Fruit fly (Drosophila melanogaster) whole organism: Measurements from ENCODE around the gene CG7166.

ENCODE experiments used
- CG8478 ChIP-seq: fragments of >200 bp; optimal IDR thresholded peaks from 2 replicates; lab custom pipeline; 2018; ENCODE audit warnings: inconsistent platforms
- EcR ChIP-seq, 2 experiments: fragments of >200 bp; optimal IDR thresholded peaks; 2 replicates each; lab custom pipeline; 2017; ENCODE audit warnings: missing biosample characterization in 2 of 2, missing genetic modification characterization in 2 of 2, missing genetic modification reagents in 2 of 2
- pan ChIP-seq: fragments of >200 bp; optimal IDR thresholded peaks from 2 replicates; lab custom pipeline; 2017
- psq ChIP-seq: fragments of >200 bp; optimal IDR thresholded peaks from 2 replicates; lab custom pipeline; 2017
- usp ChIP-seq: fragments of >200 bp; optimal IDR thresholded peaks from 2 replicates; lab custom pipeline; 2017; ENCODE audit warnings: missing biosample characterization, missing genetic modification characterization, mixed read lengths

dm6 chr3L:21573831-21574230, 51.6 kb downstream of the CG7166 start, which contains the start of gene EMC10:
- no peak for TF ChIP-seq EcR (GFP tag; optimal IDR thresholded peaks at IDR 0.05; lab: Kevin White, UChicago)
- TF ChIP-seq pan = no peak
- TF ChIP-seq CG8478 (lab: Kevin White, UChicago) = no peak
- no peak for TF ChIP-seq usp
- TF ChIP-seq psq (lab: Kevin White, UChicago) = no peak
